Fruit fly (Drosophila melanogaster) Kc167 (cell line): Measurements from ENCODE around the gene CG46026.

ENCODE experiments used
- Sin3A ChIP-seq: fragments of >200 bp; optimal IDR thresholded peaks from 2 replicates; lab custom pipeline; 2018; ENCODE audit warnings: missing external identifiers
- h ChIP-seq: fragments of >200 bp; optimal IDR thresholded peaks from 3 replicates; lab custom pipeline; 2018; ENCODE audit warnings: missing external identifiers
- psq ChIP-seq: fragments of >200 bp; optimal IDR thresholded peaks from 2 replicates; lab custom pipeline; 2017; ENCODE audit warnings: missing external identifiers

DNA sequence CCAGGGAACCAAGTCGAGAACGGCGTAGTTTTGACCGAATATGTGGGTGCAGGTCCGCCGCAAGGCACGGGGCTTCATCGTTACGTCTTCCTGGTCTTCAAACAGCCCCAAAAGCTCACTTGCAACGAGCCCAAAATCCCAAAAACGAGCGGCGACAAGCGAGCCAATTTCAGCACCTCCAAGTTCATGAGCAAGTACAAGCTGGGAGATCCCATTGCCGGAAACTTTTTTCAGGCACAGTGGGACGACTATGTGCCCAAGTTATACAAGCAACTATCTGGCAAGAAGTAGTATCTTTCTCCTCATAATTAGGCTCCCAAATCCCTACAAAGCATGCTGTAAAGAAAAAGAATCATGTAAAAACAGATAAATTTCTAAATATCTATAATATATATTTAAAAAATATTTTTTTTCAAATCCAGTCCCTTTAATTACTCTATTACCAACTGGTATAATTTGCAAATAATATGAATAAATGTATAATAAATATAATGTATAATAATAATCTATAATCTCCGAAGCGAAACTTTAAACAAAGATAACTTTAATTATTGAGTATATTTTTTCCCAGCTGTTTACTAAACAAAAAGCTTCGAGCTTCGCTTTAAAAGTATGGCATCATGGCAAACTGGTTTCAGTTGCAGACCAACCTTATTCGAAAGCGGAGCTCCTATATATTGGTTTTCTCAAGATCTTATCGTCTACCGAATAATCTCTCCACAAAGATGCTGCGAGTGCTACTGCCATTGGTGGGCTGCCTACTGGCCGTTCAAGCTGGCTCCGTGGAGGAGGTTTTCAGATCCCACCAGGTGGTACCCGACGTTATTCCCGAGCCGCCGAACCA, 36.9 kb downstream of the CG46026 start, which contains the start of gene CG17919:
- TF ChIP-seq Sin3A (no peak), psq (no peak), h (lab: Kevin White, UChicago) (no peak)
